Fruit fly (Drosophila melanogaster) whole organism, embryonic: ENCODE data around the gene CG2182.

ENCODE experiments used
- CG11696 ChIP-seq: fragments of 200-800 bp; sonication (Bioruptor generic); IDR thresholded peaks from 2 replicates; pipeline ENCODE4 v1.3.6; 2022; ENCODE audit warnings: missing biosample characterization, missing genetic modification characterization
- CG14441 ChIP-seq: fragments of 200-800 bp; sonication (Bioruptor generic); IDR thresholded peaks from 2 replicates; pipeline ENCODE4 v1.3.6; 2022; ENCODE audit warnings: missing biosample characterization, missing genetic modification characterization
- CG1603 ChIP-seq: fragments of 200-800 bp; sonication (Bioruptor generic); optimal IDR thresholded peaks from 2 replicates; lab custom pipeline; 2019; ENCODE audit warnings: missing biosample characterization, mild to moderate bottlenecking, missing genetic modification characterization, moderate library complexity
- CG18764 ChIP-seq: fragments of 200-800 bp; sonication (Bioruptor generic); optimal IDR thresholded peaks from 3 replicates; lab custom pipeline; 2016; ENCODE audit warnings: missing biosample characterization, missing genetic modification characterization
- CG8359 ChIP-seq: fragments of 200-800 bp; sonication (Bioruptor generic); optimal IDR thresholded peaks from 2 replicates; lab custom pipeline; 2017; ENCODE audit warnings: missing biosample characterization, mild to moderate bottlenecking, missing genetic modification characterization, borderline replicate concordance
- Fer2 ChIP-seq: fragments of 200-800 bp; sonication (Bioruptor generic); optimal IDR thresholded peaks from 2 replicates; lab custom pipeline; 2018; ENCODE audit warnings: missing biosample characterization, mild to moderate bottlenecking, missing genetic modification characterization, moderate library complexity
- NfI ChIP-seq: fragments of 200-800 bp; sonication (Bioruptor generic); optimal IDR thresholded peaks from 3 replicates; lab custom pipeline; 2018; ENCODE audit warnings: missing biosample characterization, mild to moderate bottlenecking, missing genetic modification characterization, moderate library complexity
- Sin3A ChIP-seq: fragments of >200 bp; optimal IDR thresholded peaks from 2 replicates; lab custom pipeline; 2018
- fd96Cb ChIP-seq: fragments of 200-800 bp; sonication (Bioruptor generic); optimal IDR thresholded peaks from 2 replicates; lab custom pipeline; 2018; ENCODE audit warnings: missing biosample characterization, mild to moderate bottlenecking, missing genetic modification characterization, moderate library complexity
- lola ChIP-seq, 3 experiments: fragments of >200 bp in 2 of 3; fragments of 200-800 bp in 1 of 3; sonication (Bioruptor generic) in 1 of 3; optimal IDR thresholded peaks; 2 replicates each; lab custom pipeline; 2017 to 2019; ENCODE audit warnings: missing biosample characterization in 3 of 3, missing genetic modification characterization in 3 of 3, mild to moderate bottlenecking in 1 of 3, moderate library complexity in 1 of 3
- luna ChIP-seq: fragments of 200-800 bp; sonication (Bioruptor generic); optimal IDR thresholded peaks from 2 replicates; lab custom pipeline; 2016; ENCODE audit warnings: missing biosample characterization, missing genetic modification characterization
- sc ChIP-seq, 3 experiments: fragments of >200 bp in 2 of 3; fragments of 200-800 bp in 1 of 3; sonication (Bioruptor generic) in 1 of 3; optimal IDR thresholded peaks; 2 replicates in 2 of 3; 3 replicates in 1 of 3; lab custom pipeline; 2017; ENCODE audit warnings: mild to moderate bottlenecking in 1 of 3, missing biosample characterization in 1 of 3, missing genetic modification characterization in 1 of 3, missing genetic modification reagents in 1 of 3
- zfh2 ChIP-seq: fragments of 200-800 bp; sonication (Bioruptor generic); optimal IDR thresholded peaks from 2 replicates; lab custom pipeline; 2016; ENCODE audit warnings: missing biosample characterization, missing genetic modification characterization

DNA sequence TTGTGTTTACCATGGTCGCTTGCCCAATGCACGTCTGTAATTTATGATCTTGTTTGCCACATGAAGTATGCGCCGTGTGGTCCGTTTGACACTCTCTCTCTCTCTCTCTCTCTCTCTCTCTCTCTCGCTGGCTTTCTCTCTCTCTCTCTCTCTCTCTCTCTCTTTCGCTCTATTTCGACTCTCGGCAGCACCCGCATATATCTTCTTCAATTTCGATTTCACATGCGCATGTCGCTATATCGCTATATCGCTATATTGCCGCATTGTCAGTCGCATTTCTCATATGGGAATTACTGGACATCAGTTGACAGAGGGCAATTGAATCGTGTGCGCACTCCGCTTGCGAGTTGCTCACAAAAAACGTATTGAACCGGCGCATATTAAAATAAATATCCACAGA, 41.4 kb upstream of the CG2182 start:
- TF ChIP-seq CG18764 (no peak), Fer2 (tag; lab: Kevin White, UChicago) (no peak), zfh2 (no peak), lola (GFP tag; optimal IDR thresholded peaks at IDR 0.05; lab: Kevin White, UChicago) (no peak), CG8359 (GFP tag; lab: Kevin White, UChicago) (peak; percentile 28), CG1603 (no peak), CG11696 (no peak), Sin3A (lab: Kevin White, UChicago) (no peak), fd96Cb (tag; lab: Kevin White, UChicago) (no peak), sc (optimal IDR thresholded peaks at IDR 0.05; lab: Kevin White, UChicago) (no peak), sc (GFP tag; optimal IDR thresholded peaks at IDR 0.05; lab: Kevin White, UChicago) (no peak), CG14441 (GFP tag; lab: Robert Waterston, UW) (no peak), luna (GFP tag; lab: Kevin White, UChicago) (no peak), NfI (GFP tag; lab: Kevin White, UChicago) (no peak)
